Fruit fly (Drosophila melanogaster) whole organism, embryonic: ENCODE measurements around the gene Dhc93AB.
A peak's percentile ranks its signal among the peaks of the same experiment; 100 is the strongest.

Experiments
- Atf-2 ChIP-seq: fragments of 200-800 bp; sonication (Bioruptor generic); optimal IDR thresholded peaks from 2 replicates; lab custom pipeline; 2016; ENCODE audit warnings: missing biosample characterization, missing genetic modification characterization
- CG11504 ChIP-seq: fragments of 200-800 bp; sonication (Bioruptor generic); optimal IDR thresholded peaks from 3 replicates; lab custom pipeline; 2019; ENCODE audit warnings: missing biosample characterization, mild to moderate bottlenecking, missing genetic modification characterization, moderate library complexity
- CG13894 ChIP-seq: fragments of 200-800 bp; sonication (Bioruptor generic); optimal IDR thresholded peaks from 3 replicates; lab custom pipeline; 2018; ENCODE audit warnings: missing biosample characterization, mild to moderate bottlenecking, missing genetic modification characterization, moderate library complexity
- CG15514 ChIP-seq: fragments of 200-800 bp; sonication (Bioruptor generic); optimal IDR thresholded peaks from 3 replicates; lab custom pipeline; 2017; ENCODE audit warnings: missing biosample characterization, missing genetic modification characterization, mild to moderate bottlenecking, moderate library complexity, missing genetic modification reagents
- CG18599 ChIP-seq: fragments of 200-800 bp; sonication (Bioruptor generic); optimal IDR thresholded peaks from 3 replicates; lab custom pipeline; 2017; ENCODE audit warnings: missing biosample characterization, missing genetic modification characterization, mild to moderate bottlenecking, moderate library complexity, missing genetic modification reagents
- CG2712 ChIP-seq: fragments of 200-800 bp; optimal IDR thresholded peaks from 3 replicates; lab custom pipeline; 2019; ENCODE audit warnings: missing biosample characterization, mild to moderate bottlenecking, missing genetic modification characterization, moderate library complexity
- CG34376 ChIP-seq: fragments of 200-800 bp; sonication (Bioruptor generic); optimal IDR thresholded peaks from 2 replicates; lab custom pipeline; 2018; ENCODE audit warnings: missing biosample characterization, mild to moderate bottlenecking, missing genetic modification characterization
- CG4360 ChIP-seq: fragments of 200-800 bp; sonication (Bioruptor generic); IDR thresholded peaks from 2 replicates; pipeline ENCODE4 v1.3.6; 2022; ENCODE audit warnings: missing biosample characterization, missing genetic modification characterization
- CG6272 ChIP-seq: fragments of 200-800 bp; sonication (Bioruptor generic); IDR thresholded peaks from 2 replicates; pipeline ENCODE4 v1.3.6; 2022; ENCODE audit warnings: missing biosample characterization, missing genetic modification characterization
- CG6791 ChIP-seq: fragments of 200-800 bp; sonication (Bioruptor generic); IDR thresholded peaks from 3 replicates; pipeline ENCODE4 v1.3.6; 2022; ENCODE audit warnings: missing biosample characterization, missing genetic modification characterization; ENCODE audit not compliant: partially characterized antibody
- CG7271 ChIP-seq: fragments of 200-800 bp; sonication (Bioruptor generic); optimal IDR thresholded peaks from 2 replicates; lab custom pipeline; 2018; ENCODE audit warnings: missing biosample characterization, mild to moderate bottlenecking, missing genetic modification characterization, moderate library complexity
- CG8290 ChIP-seq, 3 experiments: fragments of 200-800 bp; sonication (Bioruptor generic); optimal IDR thresholded peaks; 2 replicates each; lab custom pipeline; 2016 to 2019; ENCODE audit warnings: missing biosample characterization in 3 of 3, missing genetic modification characterization in 3 of 3, mild to moderate bottlenecking in 2 of 3, moderate library complexity in 1 of 3
- CG8478 ChIP-seq: fragments of >200 bp; optimal IDR thresholded peaks from 2 replicates; lab custom pipeline; 2018
- CG9609 ChIP-seq: fragments of 200-800 bp; sonication (Bioruptor generic); optimal IDR thresholded peaks from 3 replicates; lab custom pipeline; 2016; ENCODE audit warnings: missing biosample characterization, missing genetic modification characterization
- CTCF ChIP-seq: fragments of 200-800 bp; sonication (Bioruptor generic); optimal IDR thresholded peaks from 2 replicates; lab custom pipeline; 2017; ENCODE audit warnings: missing biosample characterization, mild to moderate bottlenecking, missing genetic modification characterization, moderate library complexity
- Deaf1 ChIP-seq: fragments of 200-800 bp; optimal IDR thresholded peaks from 3 replicates; lab custom pipeline; 2019; ENCODE audit warnings: missing biosample characterization, mild to moderate bottlenecking, missing genetic modification characterization, moderate library complexity
- Dek ChIP-seq: fragments of 200-800 bp; sonication (Bioruptor generic); optimal IDR thresholded peaks from 3 replicates; lab custom pipeline; 2019; ENCODE audit warnings: missing biosample characterization, mild to moderate bottlenecking, missing genetic modification characterization, moderate library complexity
- Dip2 ChIP-seq: fragments of 200-800 bp; sonication (Bioruptor generic); IDR thresholded peaks from 2 replicates; pipeline ENCODE4 v1.3.6; 2022; ENCODE audit warnings: missing biosample characterization, missing genetic modification characterization
- GATAe ChIP-seq: fragments of 200-800 bp; sonication (Bioruptor generic); conservative IDR thresholded peaks from 2 replicates; pipeline ENCODE4 v1.3.6; 2022; ENCODE audit warnings: missing biosample characterization, missing genetic modification characterization
- Hey ChIP-seq: fragments of 200-800 bp; sonication (Bioruptor generic); optimal IDR thresholded peaks from 3 replicates; lab custom pipeline; 2018; ENCODE audit warnings: missing biosample characterization, mild to moderate bottlenecking, missing genetic modification characterization
- Jarid2 ChIP-seq: fragments of 200-800 bp; sonication (Bioruptor generic); optimal IDR thresholded peaks from 3 replicates; lab custom pipeline; 2017; ENCODE audit warnings: mild to moderate bottlenecking, missing biosample characterization, missing genetic modification reagents, missing genetic modification characterization
- Med ChIP-seq: fragments of 200-800 bp; sonication (Bioruptor generic); peaks from one replicate; lab custom pipeline; 2016; ENCODE audit warnings: missing biosample characterization, missing genetic modification characterization, mild to moderate bottlenecking, inconsistent platforms, moderate library complexity
- NFAT ChIP-seq: fragments of 200-800 bp; sonication (Bioruptor generic); IDR thresholded peaks from 2 replicates; pipeline ENCODE4 v1.3.6; 2022; ENCODE audit warnings: missing biosample characterization, missing genetic modification characterization
- Nf-YA ChIP-seq: fragments of 200-800 bp; sonication (Bioruptor generic); IDR thresholded peaks from 2 replicates; pipeline ENCODE4 v1.3.6; 2022; ENCODE audit warnings: missing biosample characterization, missing genetic modification characterization
- Rfx ChIP-seq: fragments of 200-800 bp; sonication (Bioruptor generic); IDR thresholded peaks from 2 replicates; pipeline ENCODE4 v1.3.6; 2022; ENCODE audit warnings: missing biosample characterization, missing genetic modification characterization
- Trl ChIP-seq, 3 experiments: fragments of >200 bp in 2 of 3; fragments of 200-800 bp in 1 of 3; sonication (Bioruptor generic) in 1 of 3; optimal IDR thresholded peaks; 2 replicates in 1 of 3; 3 replicates in 2 of 3; lab custom pipeline; 2016 to 2017; ENCODE audit warnings: missing biosample characterization in 1 of 3, missing genetic modification characterization in 1 of 3
- abd-A ChIP-seq: fragments of 200-800 bp; sonication (Bioruptor generic); optimal IDR thresholded peaks from 3 replicates; lab custom pipeline; 2019; ENCODE audit warnings: missing biosample characterization, mild to moderate bottlenecking, missing genetic modification characterization, moderate library complexity
- ase ChIP-seq: fragments of 200-800 bp; sonication (Bioruptor generic); IDR thresholded peaks from 3 replicates; pipeline ENCODE4 v1.3.6; 2022; ENCODE audit warnings: missing biosample characterization, missing genetic modification characterization
- croc ChIP-seq: fragments of 200-800 bp; sonication (Bioruptor generic); conservative IDR thresholded peaks from 3 replicates; pipeline ENCODE4 v1.3.6; 2022; ENCODE audit warnings: missing biosample characterization, missing genetic modification characterization
- crol ChIP-seq: fragments of 200-800 bp; sonication (Bioruptor generic); IDR thresholded peaks from 2 replicates; pipeline ENCODE4 v1.3.6; 2022; ENCODE audit warnings: missing biosample characterization, missing genetic modification characterization
- fd64A ChIP-seq: fragments of 200-800 bp; sonication (Bioruptor generic); optimal IDR thresholded peaks from 3 replicates; lab custom pipeline; 2018; ENCODE audit warnings: missing biosample characterization, mild to moderate bottlenecking, missing genetic modification characterization
- gt ChIP-seq: fragments of 200-800 bp; sonication (Bioruptor generic); IDR thresholded peaks from 2 replicates; pipeline ENCODE4 v1.3.6; 2022; ENCODE audit warnings: missing biosample characterization, missing genetic modification characterization
- knrl ChIP-seq: fragments of 200-800 bp; sonication (Bioruptor generic); IDR thresholded peaks from 3 replicates; pipeline ENCODE4 v1.3.6; 2022; ENCODE audit warnings: missing biosample characterization, missing genetic modification characterization; ENCODE audit not compliant: partially characterized antibody
- lbe ChIP-seq: fragments of 200-800 bp; sonication (Bioruptor generic); optimal IDR thresholded peaks from 2 replicates; lab custom pipeline; 2016; ENCODE audit warnings: missing biosample characterization, mild to moderate bottlenecking, missing genetic modification characterization
- lola ChIP-seq, 3 experiments: fragments of >200 bp in 2 of 3; fragments of 200-800 bp in 1 of 3; sonication (Bioruptor generic) in 1 of 3; optimal IDR thresholded peaks; 2 replicates each; lab custom pipeline; 2017 to 2019; ENCODE audit warnings: missing biosample characterization in 3 of 3, missing genetic modification characterization in 3 of 3, mild to moderate bottlenecking in 1 of 3, moderate library complexity in 1 of 3
- mirr ChIP-seq: fragments of 200-800 bp; sonication (Bioruptor generic); optimal IDR thresholded peaks from 3 replicates; lab custom pipeline; 2018; ENCODE audit warnings: missing biosample characterization, mild to moderate bottlenecking, missing genetic modification characterization
- otp ChIP-seq: fragments of 200-800 bp; sonication (Bioruptor generic); IDR thresholded peaks from 3 replicates; pipeline ENCODE4, ENCODE4 v1.3.6; 2022; ENCODE audit warnings: missing biosample characterization, missing genetic modification characterization
- p53 ChIP-seq: fragments of 200-800 bp; sonication (Bioruptor generic); optimal IDR thresholded peaks from 2 replicates; lab custom pipeline; 2016; ENCODE audit warnings: missing biosample characterization, missing genetic modification characterization
- pfk ChIP-seq: fragments of 200-800 bp; sonication (Bioruptor generic); optimal IDR thresholded peaks from 2 replicates; lab custom pipeline; 2018; ENCODE audit warnings: missing biosample characterization, mild to moderate bottlenecking, missing genetic modification characterization, moderate library complexity
- pros ChIP-seq: fragments of 200-800 bp; sonication (Bioruptor generic); optimal IDR thresholded peaks from 3 replicates; lab custom pipeline; 2019; ENCODE audit warnings: missing biosample characterization, mild to moderate bottlenecking, missing genetic modification characterization, moderate library complexity
- ranshi ChIP-seq: fragments of 200-800 bp; sonication (Bioruptor generic); IDR thresholded peaks from 2 replicates; pipeline ENCODE4 v1.3.6; 2022; ENCODE audit warnings: missing biosample characterization, missing genetic modification characterization
- run ChIP-seq: fragments of 200-800 bp; sonication (Bioruptor generic); optimal IDR thresholded peaks from 3 replicates; lab custom pipeline; 2018; ENCODE audit warnings: missing biosample characterization, mild to moderate bottlenecking, missing genetic modification characterization
- sens ChIP-seq: fragments of 200-800 bp; sonication (Bioruptor generic); peaks from one replicate; lab custom pipeline; 2016; ENCODE audit warnings: missing biosample characterization, missing genetic modification characterization
- wdn ChIP-seq: fragments of 200-800 bp; sonication (Bioruptor generic); IDR thresholded peaks from 2 replicates; pipeline ENCODE4 v1.3.6; 2022; ENCODE audit warnings: missing biosample characterization, missing genetic modification characterization
- zen2 ChIP-seq: fragments of 200-800 bp; sonication (Bioruptor generic); IDR thresholded peaks from 3 replicates; pipeline ENCODE4 v1.3.6; 2022; ENCODE audit warnings: missing biosample characterization, missing genetic modification characterization; ENCODE audit not compliant: partially characterized antibody
- zfh2 ChIP-seq: fragments of 200-800 bp; sonication (Bioruptor generic); optimal IDR thresholded peaks from 2 replicates; lab custom pipeline; 2016; ENCODE audit warnings: missing biosample characterization, missing genetic modification characterization

The Dhc93AB gene

DNA sequence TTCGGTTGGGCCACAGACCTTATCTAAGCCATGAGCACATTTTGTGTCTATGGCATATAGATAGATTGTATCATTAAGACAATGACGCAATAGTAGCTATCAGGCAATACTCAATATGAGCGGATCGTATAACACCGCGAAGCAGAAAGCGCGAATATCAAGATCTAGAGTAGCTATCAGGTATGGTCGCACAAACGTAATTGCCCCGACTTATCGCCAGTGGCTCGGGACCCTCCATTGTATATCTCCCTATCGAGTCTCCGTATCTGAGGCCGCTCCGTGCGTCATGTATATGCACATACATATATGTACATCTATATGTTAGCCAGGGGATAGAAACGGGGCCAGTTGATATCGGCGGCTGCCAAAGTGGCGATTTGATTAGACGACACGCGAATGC lies 56.7 kb downstream of the Dhc93AB start (continued):
- TF ChIP-seq Med (GFP tag; lab: Kevin White, UChicago): peak; percentile 6
- no peak for TF ChIP-seq Dek

DNA sequence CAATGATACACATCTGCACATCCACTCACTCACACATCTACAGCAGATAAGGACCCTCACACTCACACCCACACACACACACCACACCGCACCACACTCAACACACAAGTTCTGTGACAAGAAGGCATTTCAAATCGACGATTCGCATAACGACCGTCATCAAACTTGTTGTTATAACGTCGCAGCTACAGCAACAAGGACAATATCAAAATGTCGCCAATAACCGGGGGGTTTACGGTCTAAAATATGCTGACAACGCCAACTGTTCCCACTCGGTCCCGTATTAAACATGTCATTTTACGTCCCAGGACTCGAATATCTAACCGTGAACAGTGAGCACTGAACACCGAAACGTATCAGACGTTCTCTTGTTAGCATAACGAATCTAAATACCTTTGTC lies 57.4 kb downstream of the Dhc93AB start:
- no peak for TF ChIP-seq croc
- TF ChIP-seq Dip2 (GFP tag; lab: Robert Waterston, UW): no peak
- TF ChIP-seq CG13894 (tag; lab: Kevin White, UChicago): peak; percentile 97
- no peak for TF ChIP-seq CG2712 (tag; lab: Kevin White, UChicago)
- TF ChIP-seq abd-A (tag; lab: Kevin White, UChicago): peak; percentile 82
- TF ChIP-seq Hey (tag; lab: Kevin White, UChicago): no peak
- no peak for TF ChIP-seq CG18599 (GFP tag; lab: Kevin White, UChicago)
- no peak for TF ChIP-seq CG9609
- peak; percentile 1 for TF ChIP-seq mirr (GFP tag; lab: Kevin White, UChicago)
- no peak for TF ChIP-seq lola (GFP tag; optimal IDR thresholded peaks at IDR 0.05; lab: Kevin White, UChicago)

DNA sequence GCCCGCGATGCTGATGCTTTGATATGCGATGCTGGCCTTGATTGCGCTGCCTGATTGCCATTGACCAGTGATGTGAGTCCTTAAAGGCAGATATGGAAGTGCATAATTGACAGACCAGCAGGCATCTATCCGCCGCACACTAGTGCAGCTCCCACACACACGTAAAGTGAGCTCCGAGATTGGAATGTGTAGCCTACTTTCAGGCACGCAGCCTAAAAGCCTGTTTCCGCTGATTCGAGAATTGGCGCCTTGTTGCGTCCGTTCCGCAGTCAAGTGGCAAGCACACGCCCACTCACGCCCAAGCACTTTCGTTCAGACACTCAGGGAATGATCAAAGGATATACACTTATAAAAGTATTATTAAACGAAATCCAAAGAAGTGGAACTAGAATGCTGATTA lies 58.2 kb downstream of the Dhc93AB start:
- TF ChIP-seq Nf-YA (GFP tag; lab: Robert Waterston, UW) (0 out of 2 replicates have a peak, but pooled peaks have one; percentile 17), CG6791 (GFP tag; lab: Robert Waterston, UW) (0 out of 3 replicates have a peak, but pooled peaks have one; percentile 7), NFAT (0 out of 2 replicates have a peak, but pooled peaks have one; percentile 3), otp (0 out of 3 replicates have a peak, but pooled peaks have one; percentile 16), Med (GFP tag; lab: Kevin White, UChicago) (peak; percentile 57), CG8478 (lab: Kevin White, UChicago) (peak; percentile 76), ase (GFP tag; lab: Robert Waterston, UW) (no peak), fd64A (no peak), CTCF (GFP tag; lab: Kevin White, UChicago) (peak; percentile 90), sens (peak; percentile 1)

DNA sequence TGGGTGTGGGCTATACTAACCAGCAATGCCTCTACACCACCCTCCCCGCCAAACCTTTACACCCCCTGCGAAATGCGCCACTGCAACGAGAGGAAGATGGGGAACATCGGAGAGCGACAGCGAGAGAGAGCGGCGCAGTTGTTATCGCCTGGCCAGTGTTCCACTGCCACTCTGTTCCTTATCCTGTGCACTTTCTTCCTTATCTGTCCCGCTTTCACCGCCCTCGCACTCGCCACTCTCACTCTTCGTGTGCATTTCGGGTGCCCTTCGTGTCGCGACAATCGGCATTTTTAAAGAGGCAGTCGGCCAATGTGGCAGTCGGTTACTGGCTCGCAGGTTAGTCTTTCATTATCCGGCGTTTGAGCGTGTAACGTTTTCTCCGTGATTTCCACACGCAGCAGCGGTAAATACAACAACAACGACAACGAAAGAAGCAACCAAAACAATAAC lies 64.4 kb downstream of the Dhc93AB start, which contains the start of gene Calx:
Gene Calx, plus strand, starts transcription at position 338 of the 450 bp plus-strand sequence.
- TF ChIP-seq CG7271 (no peak), CG6272 (no peak), CG18599 (GFP tag; lab: Kevin White, UChicago) (peak; percentile 28), wdn (no peak), zfh2 (GFP tag; lab: Kevin White, UChicago) (no peak), CG4360 (GFP tag; lab: Robert Waterston, UW) (peak; percentile 71; the same call in 1 of the 2 replicates), CG8290 (GFP tag; optimal IDR thresholded peaks at IDR 0.05; lab: Kevin White, UChicago) (no peak), CG8290 (tag; optimal IDR thresholded peaks at IDR 0.05; lab: Kevin White, UChicago) (peak in 1 of 2 experiments; percentile 39), CG11504 (peak; percentile 29), abd-A (tag; lab: Kevin White, UChicago) (peak; percentile 78), crol (GFP tag; lab: Robert Waterston, UW) (peak; percentile 88), gt (no peak), knrl (GFP tag; lab: Robert Waterston, UW) (no peak), CG34376 (GFP tag; lab: Kevin White, UChicago) (peak; percentile 3), p53 (GFP tag; lab: Kevin White, UChicago) (no peak), lbe (GFP tag; lab: Kevin White, UChicago) (no peak), CG15514 (GFP tag; lab: Kevin White, UChicago) (no peak), zen2 (peak; percentile 35; the same call in 1 of the 3 replicates), Deaf1 (peak; percentile 99), pros (peak; percentile 60), GATAe (GFP tag; lab: Robert Waterston, UW) (peak; percentile 16; the same call in 1 of the 2 replicates), Atf-2 (GFP tag; lab: Kevin White, UChicago) (no peak), Rfx (GFP tag; lab: Robert Waterston, UW) (no peak), Jarid2 (GFP tag; lab: Kevin White, UChicago) (peak; percentile 68), run (tag; lab: Kevin White, UChicago) (no peak), Trl (optimal IDR thresholded peaks at IDR 0.05; lab: Kevin White, UChicago) (peak; percentile 49 to 51), Trl (GFP tag; optimal IDR thresholded peaks at IDR 0.05; lab: Kevin White, UChicago) (no peak), pfk (peak; percentile 91), ranshi (GFP tag; lab: Robert Waterston, UW) (no peak)
